Worm (Caenorhabditis elegans): ENCODE measurements around the gene msp-152.

- no peak for TF ChIP-seq ZK546.5 (tag; optimal IDR thresholded peaks at IDR 0.05)
- TF ChIP-seq fos-1 (tag; optimal IDR thresholded peaks at IDR 0.05) = peak; percentile 62
- no peak for TF ChIP-seq F13H6.1 (tag; optimal IDR thresholded peaks at IDR 0.05)
- TF ChIP-seq ceh-82 (tag; optimal IDR thresholded peaks at IDR 0.05) = no peak
- no peak for TF ChIP-seq R02D3.7 (tag; optimal IDR thresholded peaks at IDR 0.05)
- TF ChIP-seq nhr-23 (tag; optimal IDR thresholded peaks at IDR 0.05) = no peak
- TF ChIP-seq lsy-2 (tag; optimal IDR thresholded peaks at IDR 0.05) = no peak
- TF ChIP-seq nhr-237 (tag; optimal IDR thresholded peaks at IDR 0.05) = no peak
- no peak for TF ChIP-seq mdl-1 (tag; optimal IDR thresholded peaks at IDR 0.05)
- TF ChIP-seq nhr-77 (tag; optimal IDR thresholded peaks at IDR 0.05) = no peak
Observed at ce11 chrII:4920608-4921007, 12.2 kb upstream of the msp-152 start.
